Worm (Caenorhabditis elegans): Measurements from ENCODE around the gene cogc-8.

DNA sequence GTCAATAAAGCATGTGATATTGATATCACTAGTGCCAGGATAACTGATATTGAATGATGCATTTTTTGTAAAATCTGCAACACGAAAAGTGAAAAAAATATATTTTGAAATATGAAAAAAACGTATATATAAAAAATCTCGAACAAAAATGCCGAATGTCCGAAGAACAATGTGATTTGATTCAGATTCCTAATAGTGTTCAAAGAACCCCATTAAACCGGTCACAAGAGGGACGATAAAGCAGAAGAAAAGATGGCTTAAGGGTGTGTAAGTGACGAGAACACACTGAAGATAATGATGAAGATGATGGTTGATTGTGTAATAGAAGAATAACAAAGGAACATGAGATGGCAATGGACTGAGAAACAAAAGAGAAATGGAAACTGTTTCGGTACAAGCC, 47.8 kb downstream of the cogc-8 start, which contains the start of gene T21D12.14:
- TF ChIP-seq egl-13 (tag; optimal IDR thresholded peaks at IDR 0.05) (no peak), dpl-1 (GFP tag; optimal IDR thresholded peaks at IDR 0.05) (no peak), lir-3 (tag; optimal IDR thresholded peaks at IDR 0.05; ENCODE audit: poor library complexity) (no peak), elt-3 (tag; optimal IDR thresholded peaks at IDR 0.05) (no peak), mep-1 (tag; optimal IDR thresholded peaks at IDR 0.05) (no peak), elt-2 (tag; optimal IDR thresholded peaks at IDR 0.05) (no peak), nhr-19 (GFP tag; conservative IDR thresholded peaks at IDR 0.05) (no peak), unc-130 (tag; optimal IDR thresholded peaks at IDR 0.05) (no peak), zag-1 (tag; optimal IDR thresholded peaks at IDR 0.05) (no peak), snpc-4 (tag; optimal IDR thresholded peaks at IDR 0.05) (no peak)
